Worm (Caenorhabditis elegans) whole organism, L4 larva: Measurements from ENCODE around the gene K09E3.7.

Experiments used
- ZK546.5 ChIP-seq, 2 experiments: sonication (generic microtip); optimal IDR thresholded peaks; 2 replicates each; lab custom pipeline; 2017; ENCODE audit warnings: missing biosample characterization in 2 of 2, missing genetic modification characterization in 2 of 2
- aha-1 ChIP-seq: fragments of 150-350 bp; peaks from one replicate; lab custom pipeline; 2014; ENCODE audit warnings: missing biosample characterization, missing genetic modification characterization
- aly-2 ChIP-seq: sonication (generic microtip); optimal IDR thresholded peaks from 2 replicates; lab custom pipeline; 2018; ENCODE audit warnings: missing biosample characterization, missing genetic modification characterization
- ceh-82 ChIP-seq: sonication (generic microtip); optimal IDR thresholded peaks from 2 replicates; lab custom pipeline; 2017; ENCODE audit warnings: missing biosample characterization, missing genetic modification characterization
- daf-16 ChIP-seq, 3 experiments: sonication (generic microtip); optimal IDR thresholded peaks; 2 replicates each; lab custom pipeline; 2016 to 2017; ENCODE audit warnings: missing genetic modification characterization in 3 of 3, missing genetic modification reagents in 3 of 3, mild to moderate bottlenecking in 2 of 3, missing compliant biosample characterization in 2 of 3, missing biosample characterization in 1 of 3, moderate library complexity in 1 of 3
- dmd-6 ChIP-seq: fragments of 200-800 bp; sonication (Bioruptor generic); IDR thresholded peaks from 2 replicates; pipeline ENCODE4 v1.3.6; 2022; ENCODE audit warnings: missing genetic modification reagents, missing genetic modification characterization, missing compliant biosample characterization
- dmd-9 ChIP-seq: fragments of 200-800 bp; sonication (Bioruptor generic); IDR thresholded peaks from 2 replicates; pipeline ENCODE4 v1.3.6; 2022; ENCODE audit warnings: missing genetic modification reagents, missing genetic modification characterization, missing compliant biosample characterization
- dpl-1 ChIP-seq: fragments of 150-350 bp; optimal IDR thresholded peaks from 2 replicates; lab custom pipeline; 2014; ENCODE audit warnings: missing biosample characterization, missing genetic modification reagents, missing genetic modification characterization
- dve-1 ChIP-seq: sonication (generic microtip); optimal IDR thresholded peaks from 2 replicates; lab custom pipeline; 2017; ENCODE audit warnings: antibody characterized with exemption, mild to moderate bottlenecking, missing genetic modification characterization, missing compliant biosample characterization; ENCODE audit not compliant: insufficient read depth
- egl-43 ChIP-seq: fragments of 200-800 bp; sonication (Bioruptor generic); IDR thresholded peaks from 2 replicates; pipeline ENCODE4 v1.3.6; 2022; ENCODE audit warnings: missing genetic modification reagents, missing genetic modification characterization, missing compliant biosample characterization
- gei-8 ChIP-seq: fragments of 200-800 bp; sonication (Bioruptor generic); optimal IDR thresholded peaks from 2 replicates; lab custom pipeline; 2018; ENCODE audit warnings: mild to moderate bottlenecking, missing genetic modification characterization, missing compliant biosample characterization
- hlh-11 ChIP-seq: fragments of 200-800 bp; sonication (Bioruptor generic); optimal IDR thresholded peaks from 2 replicates; lab custom pipeline; 2018; ENCODE audit warnings: mild to moderate bottlenecking, missing genetic modification characterization, missing compliant biosample characterization
- hlh-30 ChIP-seq: sonication (generic microtip); optimal IDR thresholded peaks from 2 replicates; lab custom pipeline; 2017; ENCODE audit warnings: antibody characterized with exemption, mild to moderate bottlenecking, missing genetic modification characterization, missing compliant biosample characterization; ENCODE audit not compliant: insufficient read depth
- lim-7 ChIP-seq: fragments of 200-800 bp; sonication (Bioruptor generic); IDR thresholded peaks from 2 replicates; pipeline ENCODE4 v1.3.6; 2022; ENCODE audit warnings: missing genetic modification characterization, missing compliant biosample characterization
- lin-1 ChIP-seq: fragments of 200-800 bp; sonication (Bioruptor generic); IDR thresholded peaks from 2 replicates; pipeline ENCODE4 v1.3.6; 2022; ENCODE audit warnings: missing genetic modification reagents, missing genetic modification characterization, missing compliant biosample characterization
- lin-15B ChIP-seq: fragments of 150-350 bp; sonication (generic microtip); optimal IDR thresholded peaks from 3 replicates; lab custom pipeline; 2014; ENCODE audit warnings: missing biosample characterization, missing genetic modification characterization
- lsy-2 ChIP-seq, 2 experiments: fragments of 150-350 bp in 1 of 2; sonication (generic microtip) in 1 of 2; optimal IDR thresholded peaks; 2 replicates each; lab custom pipeline; 2014 to 2017; ENCODE audit warnings: missing biosample characterization in 2 of 2, missing genetic modification characterization in 2 of 2
- mdl-1 ChIP-seq, 2 experiments: fragments of 150-350 bp in 1 of 2; sonication (generic microtip) in 1 of 2; optimal IDR thresholded peaks; 2 replicates each; lab custom pipeline; 2014 to 2017; ENCODE audit warnings: missing biosample characterization in 2 of 2, missing genetic modification characterization in 2 of 2
- mep-1 ChIP-seq: fragments of 150-350 bp; sonication (generic microtip); optimal IDR thresholded peaks from 3 replicates; lab custom pipeline; 2014; ENCODE audit warnings: missing biosample characterization, missing genetic modification characterization
- mes-2 ChIP-seq: sonication (generic microtip); optimal IDR thresholded peaks from 2 replicates; lab custom pipeline; 2016; ENCODE audit warnings: missing genotype, mild to moderate bottlenecking, missing genetic modification characterization, missing compliant biosample characterization; ENCODE audit not compliant: poor library complexity, severe bottlenecking
- mxl-2 ChIP-seq: fragments of 200-800 bp; sonication (Bioruptor generic); conservative IDR thresholded peaks from 2 replicates; pipeline ENCODE4 v1.3.6; 2022; ENCODE audit warnings: missing genetic modification reagents, missing genetic modification characterization, missing compliant biosample characterization
- mxl-3 ChIP-seq: fragments of 200-800 bp; sonication (Bioruptor generic); optimal IDR thresholded peaks from 2 replicates; lab custom pipeline; 2018; ENCODE audit warnings: mild to moderate bottlenecking, missing genetic modification characterization, missing compliant biosample characterization
- nhr-102 ChIP-seq: sonication (generic microtip); optimal IDR thresholded peaks from 2 replicates; lab custom pipeline; 2016; ENCODE audit warnings: mild to moderate bottlenecking, missing genetic modification characterization, moderate library complexity, missing compliant biosample characterization
- nhr-28 ChIP-seq: fragments of 150-350 bp; optimal IDR thresholded peaks from 2 replicates; lab custom pipeline; 2014; ENCODE audit warnings: missing biosample characterization, missing genetic modification characterization
- nhr-48 ChIP-seq: sonication (generic microtip); optimal IDR thresholded peaks from 2 replicates; lab custom pipeline; 2016; ENCODE audit warnings: mild to moderate bottlenecking, missing genetic modification characterization, missing compliant biosample characterization
- nhr-6 ChIP-seq: fragments of 150-350 bp; optimal IDR thresholded peaks from 2 replicates; lab custom pipeline; 2014; ENCODE audit warnings: missing biosample characterization, missing genetic modification characterization
- nhr-76 ChIP-seq: fragments of 150-350 bp; optimal IDR thresholded peaks from 2 replicates; lab custom pipeline; 2014; ENCODE audit warnings: missing biosample characterization, missing genetic modification characterization
- nhr-77 ChIP-seq: fragments of 150-350 bp; optimal IDR thresholded peaks from 2 replicates; lab custom pipeline; 2014; ENCODE audit warnings: missing biosample characterization, missing genetic modification characterization
- php-3 ChIP-seq: fragments of 200-800 bp; sonication (Bioruptor generic); IDR thresholded peaks from 2 replicates; pipeline ENCODE4 v1.3.6; 2022; ENCODE audit warnings: missing genetic modification reagents, missing genetic modification characterization, missing compliant biosample characterization
- pqm-1 ChIP-seq: sonication (generic microtip); optimal IDR thresholded peaks from 2 replicates; lab custom pipeline; 2017; ENCODE audit warnings: missing biosample characterization, missing genetic modification characterization
- sdz-12 ChIP-seq: fragments of 200-800 bp; sonication (Bioruptor generic); optimal IDR thresholded peaks from 2 replicates; lab custom pipeline; 2018; ENCODE audit warnings: mild to moderate bottlenecking, missing genetic modification characterization, missing compliant biosample characterization
- spr-1 ChIP-seq: sonication (generic microtip); optimal IDR thresholded peaks from 2 replicates; lab custom pipeline; 2016; ENCODE audit warnings: mild to moderate bottlenecking, missing genetic modification characterization, missing compliant biosample characterization
- spr-3 ChIP-seq: fragments of 200-800 bp; sonication (Bioruptor generic); optimal IDR thresholded peaks from 2 replicates; lab custom pipeline; 2018; ENCODE audit warnings: mild to moderate bottlenecking, missing genetic modification characterization, missing compliant biosample characterization
- tag-97 ChIP-seq: fragments of 200-800 bp; sonication (Bioruptor generic); IDR thresholded peaks from 2 replicates; pipeline ENCODE4 v1.3.6; 2022; ENCODE audit warnings: missing genetic modification characterization, missing compliant biosample characterization
- unc-62 ChIP-seq, 3 experiments: fragments of 150-350 bp in 1 of 3; sonication (generic microtip); optimal IDR thresholded peaks in 2 of 3; peaks in 1 of 3; 1 replicate in 1 of 3; 2 replicates in 2 of 3; lab custom pipeline; 2014 to 2017; ENCODE audit warnings: missing biosample characterization in 3 of 3, missing genetic modification characterization in 3 of 3, missing genetic modification reagents in 3 of 3, missing genotype in 1 of 3
- zag-1 ChIP-seq: fragments of 150-350 bp; optimal IDR thresholded peaks from 2 replicates; lab custom pipeline; 2014; ENCODE audit warnings: missing biosample characterization, missing genetic modification characterization
- zfp-3 ChIP-seq: fragments of 200-800 bp; sonication (Bioruptor generic); conservative IDR thresholded peaks from 2 replicates; pipeline ENCODE4 v1.3.6; 2022; ENCODE audit warnings: missing genetic modification reagents, missing genetic modification characterization, missing compliant biosample characterization
- ztf-11 ChIP-seq: fragments of 150-350 bp; optimal IDR thresholded peaks from 2 replicates; lab custom pipeline; 2014; ENCODE audit warnings: missing biosample characterization, missing genetic modification characterization

Gene K09E3.7

ce11 chrX:17138060-17138557, 3.8 kb upstream of the K09E3.7 start, which contains the start of gene cnp-3 (continued):
- TF ChIP-seq hlh-11: peak; percentile 81
- TF ChIP-seq aly-2 (tag; lab: Kevin White, UChicago): no peak
- TF ChIP-seq ceh-82: no peak
- TF ChIP-seq zag-1 (tag; lab: Kevin White, UChicago): no peak
- TF ChIP-seq dpl-1 (GFP tag; lab: Kevin White, UChicago): no peak
- peak; percentile 60 for TF ChIP-seq dve-1 (tag; lab: Kevin White, UChicago)
- TF ChIP-seq egl-43: no peak
- TF ChIP-seq mes-2 (tag; lab: Kevin White, UChicago): no peak
- peak in 1 of 2 experiments; percentile 23 for TF ChIP-seq mdl-1 (tag; optimal IDR thresholded peaks at IDR 0.05; lab: Kevin White, UChicago)
- TF ChIP-seq nhr-76 (tag; lab: Kevin White, UChicago): no peak
- TF ChIP-seq lsy-2 (tag; optimal IDR thresholded peaks at IDR 0.05; lab: Kevin White, UChicago): peak in 1 of 2 experiments; percentile 40
- no peak for TF ChIP-seq gei-8
- no peak for TF ChIP-seq lin-1 (GFP tag; lab: Robert Waterston, UW)
- TF ChIP-seq nhr-77 (tag; lab: Kevin White, UChicago): no peak
- peak; percentile 2 for TF ChIP-seq pqm-1
- no peak for TF ChIP-seq sdz-12 (GFP tag; lab: Kevin White, UChicago)
- TF ChIP-seq dmd-9 (GFP tag; lab: Robert Waterston, UW): no peak
- TF ChIP-seq mxl-3 (GFP tag; lab: Kevin White, UChicago): peak; percentile 68

ce11 chrX:17135704-17136103, 1.4 kb upstream of the K09E3.7 start:
- no peak for TF ChIP-seq spr-3
- no peak for TF ChIP-seq daf-16 (GFP tag; optimal IDR thresholded peaks at IDR 0.05; lab: Kevin White, UChicago)
- TF ChIP-seq daf-16 (tag; optimal IDR thresholded peaks at IDR 0.05; lab: Kevin White, UChicago): peak; percentile 73
- peak; percentile 34 for TF ChIP-seq pqm-1
- TF ChIP-seq nhr-48 (tag; lab: Kevin White, UChicago): no peak
- no peak for TF ChIP-seq nhr-6 (tag; lab: Kevin White, UChicago)
- peak; percentile 85 for TF ChIP-seq dve-1 (tag; lab: Kevin White, UChicago)
- TF ChIP-seq hlh-11: peak; percentile 41
- peak; percentile 56 for TF ChIP-seq nhr-77 (tag; lab: Kevin White, UChicago)
- peak; percentile 37; the same call in 1 of the 2 replicates for TF ChIP-seq dmd-6
- peak; percentile 59 for TF ChIP-seq nhr-28 (tag; lab: Kevin White, UChicago)
- TF ChIP-seq mep-1 (tag; lab: Kevin White, UChicago): peak; percentile 70
- no peak for TF ChIP-seq tag-97 (GFP tag; lab: Robert Waterston, UW)
- TF ChIP-seq hlh-30 (tag; lab: Kevin White, UChicago): peak; percentile 52
- no peak for TF ChIP-seq spr-1
- peak; percentile 37 for TF ChIP-seq nhr-102 (tag; lab: Kevin White, UChicago)
- TF ChIP-seq lim-7 (GFP tag; lab: Robert Waterston, UW): no peak
- TF ChIP-seq lin-15B (tag; lab: Kevin White, UChicago): no peak
- peak in 1 of 2 experiments; percentile 47 for TF ChIP-seq lsy-2 (tag; optimal IDR thresholded peaks at IDR 0.05; lab: Kevin White, UChicago)
- no peak for TF ChIP-seq ZK546.5 (tag; optimal IDR thresholded peaks at IDR 0.05; lab: Kevin White, UChicago)
- 0 out of 2 replicates have a peak, but pooled peaks have one; percentile 10 for TF ChIP-seq lin-1 (GFP tag; lab: Robert Waterston, UW)
- peak; percentile 98 for TF ChIP-seq aha-1 (tag; lab: Kevin White, UChicago)
- TF ChIP-seq ztf-11 (tag; lab: Kevin White, UChicago): no peak
- 0 out of 2 replicates have a peak, but pooled peaks have one; percentile 0 for TF ChIP-seq php-3 (GFP tag; lab: Robert Waterston, UW)
- TF ChIP-seq zfp-3 (GFP tag; lab: Robert Waterston, UW): 0 out of 2 replicates have a peak, but pooled peaks have one; percentile 35
- peak in 1 of 2 experiments; percentile 75 for TF ChIP-seq unc-62 (GFP tag; optimal IDR thresholded peaks at IDR 0.05 in 1 of 2; lab: Kevin White, UChicago)
- TF ChIP-seq unc-62 (tag; optimal IDR thresholded peaks at IDR 0.05; lab: Kevin White, UChicago): no peak
- no peak for TF ChIP-seq nhr-76 (tag; lab: Kevin White, UChicago)
- TF ChIP-seq mxl-2 (GFP tag; lab: Robert Waterston, UW): no peak
